Worm (Caenorhabditis elegans) whole organism, L4 larva: Measurements from ENCODE around the gene C07D8.5.

Experiments used
- F44E2.7 ChIP-seq: fragments of 200-800 bp; sonication (Bioruptor generic); IDR thresholded peaks from 2 replicates; pipeline ENCODE4 v2.1.2; 2022; ENCODE audit warnings: missing genetic modification characterization, missing compliant biosample characterization
- R02D3.7 ChIP-seq: fragments of 150-350 bp; sonication (generic microtip); optimal IDR thresholded peaks from 3 replicates; lab custom pipeline; 2014; ENCODE audit warnings: missing biosample characterization, missing genetic modification characterization
- T20F7.1 ChIP-seq: fragments of 200-800 bp; sonication (Bioruptor generic); optimal IDR thresholded peaks from 2 replicates; lab custom pipeline; 2018; ENCODE audit warnings: mild to moderate bottlenecking, missing genetic modification characterization, missing compliant biosample characterization
- T26A8.4 ChIP-seq: fragments of 200-800 bp; sonication (Bioruptor generic); IDR thresholded peaks from 2 replicates; pipeline ENCODE4 v1.3.6; 2022; ENCODE audit warnings: missing genetic modification characterization, missing compliant biosample characterization
- Y105C5A.15 ChIP-seq: fragments of 200-800 bp; sonication (Bioruptor generic); IDR thresholded peaks from 2 replicates; pipeline ENCODE4 v1.3.6; 2022; ENCODE audit warnings: missing genetic modification characterization, missing compliant biosample characterization
- Y48G9A.11 ChIP-seq: fragments of 200-800 bp; sonication (Bioruptor generic); IDR thresholded peaks from 2 replicates; pipeline ENCODE4 v1.3.6; 2022; ENCODE audit warnings: missing genetic modification reagents, missing genetic modification characterization, missing compliant biosample characterization
- Y5F2A.4 ChIP-seq: fragments of 200-800 bp; sonication (Bioruptor generic); optimal IDR thresholded peaks from 2 replicates; lab custom pipeline; 2018; ENCODE audit warnings: mild to moderate bottlenecking, missing genetic modification characterization, missing compliant biosample characterization
- ZK337.2 ChIP-seq: fragments of 200-800 bp; sonication (Bioruptor generic); IDR thresholded peaks from 2 replicates; pipeline ENCODE4 v1.3.6; 2022; ENCODE audit warnings: missing genetic modification reagents, missing genetic modification characterization, missing compliant biosample characterization
- ama-1 ChIP-seq: fragments of 150-350 bp; optimal IDR thresholded peaks from 2 replicates; lab custom pipeline; 2014; ENCODE audit warnings: inconsistent platforms, mixed read lengths
- arid-1 ChIP-seq: fragments of 200-800 bp; sonication (Bioruptor generic); conservative IDR thresholded peaks from 2 replicates; pipeline ENCODE4 v1.3.6; 2022; ENCODE audit warnings: missing genetic modification reagents, missing genetic modification characterization, missing compliant biosample characterization
- ceh-32 ChIP-seq: sonication (generic microtip); optimal IDR thresholded peaks from 2 replicates; lab custom pipeline; 2016; ENCODE audit warnings: mild to moderate bottlenecking, missing genetic modification characterization, missing compliant biosample characterization; ENCODE audit not compliant: poor library complexity
- ces-1 ChIP-seq: fragments of 150-350 bp; sonication (generic microtip); optimal IDR thresholded peaks from 4 replicates; lab custom pipeline; 2014; ENCODE audit warnings: missing biosample characterization, missing genetic modification reagents, missing genetic modification characterization
- daf-16 ChIP-seq, 3 experiments: sonication (generic microtip); optimal IDR thresholded peaks; 2 replicates each; lab custom pipeline; 2016 to 2017; ENCODE audit warnings: missing genetic modification characterization in 3 of 3, missing genetic modification reagents in 3 of 3, mild to moderate bottlenecking in 2 of 3, missing compliant biosample characterization in 2 of 3, missing biosample characterization in 1 of 3, moderate library complexity in 1 of 3
- daf-8 ChIP-seq: fragments of 200-800 bp; sonication (Bioruptor generic); IDR thresholded peaks from 2 replicates; pipeline ENCODE4 v1.3.6; 2022; ENCODE audit warnings: missing genetic modification characterization, missing compliant biosample characterization
- dmd-9 ChIP-seq: fragments of 200-800 bp; sonication (Bioruptor generic); IDR thresholded peaks from 2 replicates; pipeline ENCODE4 v1.3.6; 2022; ENCODE audit warnings: missing genetic modification reagents, missing genetic modification characterization, missing compliant biosample characterization
- egl-27 ChIP-seq: sonication (generic microtip); optimal IDR thresholded peaks from 3 replicates; lab custom pipeline; 2017; ENCODE audit warnings: missing biosample characterization, missing genetic modification reagents, missing genetic modification characterization
- fkh-10 ChIP-seq: fragments of 150-350 bp; optimal IDR thresholded peaks from 2 replicates; lab custom pipeline; 2014; ENCODE audit warnings: missing biosample characterization, missing genetic modification reagents, missing genetic modification characterization
- fos-1 ChIP-seq: fragments of 150-350 bp; optimal IDR thresholded peaks from 2 replicates; lab custom pipeline; 2014; ENCODE audit warnings: missing biosample characterization, missing genetic modification characterization
- lin-1 ChIP-seq: fragments of 200-800 bp; sonication (Bioruptor generic); IDR thresholded peaks from 2 replicates; pipeline ENCODE4 v1.3.6; 2022; ENCODE audit warnings: missing genetic modification reagents, missing genetic modification characterization, missing compliant biosample characterization
- lin-13 ChIP-seq: fragments of 150-350 bp; optimal IDR thresholded peaks from 2 replicates; lab custom pipeline; 2014; ENCODE audit warnings: missing biosample characterization, missing genetic modification reagents, missing genetic modification characterization
- lin-15B ChIP-seq: fragments of 150-350 bp; sonication (generic microtip); optimal IDR thresholded peaks from 3 replicates; lab custom pipeline; 2014; ENCODE audit warnings: missing biosample characterization, missing genetic modification characterization
- lin-29 ChIP-seq: fragments of 200-800 bp; sonication (Bioruptor generic); IDR thresholded peaks from 2 replicates; pipeline ENCODE4 v1.3.6; 2022; ENCODE audit warnings: missing genetic modification reagents, missing genetic modification characterization, missing compliant biosample characterization
- lin-38 ChIP-seq: fragments of 200-800 bp; sonication (Bioruptor generic); IDR thresholded peaks from 2 replicates; pipeline ENCODE4 v1.3.6; 2022; ENCODE audit warnings: missing genetic modification reagents, missing genetic modification characterization, missing compliant biosample characterization
- lin-39 ChIP-seq: fragments of 150-350 bp; optimal IDR thresholded peaks from 2 replicates; lab custom pipeline; 2014; ENCODE audit warnings: missing biosample characterization, missing genetic modification reagents, missing genetic modification characterization
- lsy-2 ChIP-seq, 2 experiments: fragments of 150-350 bp in 1 of 2; sonication (generic microtip) in 1 of 2; optimal IDR thresholded peaks; 2 replicates each; lab custom pipeline; 2014 to 2017; ENCODE audit warnings: missing biosample characterization in 2 of 2, missing genetic modification characterization in 2 of 2
- madf-5 ChIP-seq, 2 experiments: fragments of 200-800 bp; sonication (Bioruptor generic); IDR thresholded peaks; 2 replicates each; pipeline ENCODE4 v1.3.6; 2022; ENCODE audit warnings: missing compliant biosample characterization in 2 of 2, missing genetic modification characterization in 2 of 2
- mes-2 ChIP-seq: sonication (generic microtip); optimal IDR thresholded peaks from 2 replicates; lab custom pipeline; 2016; ENCODE audit warnings: missing genotype, mild to moderate bottlenecking, missing genetic modification characterization, missing compliant biosample characterization; ENCODE audit not compliant: poor library complexity, severe bottlenecking
- mxl-3 ChIP-seq: fragments of 200-800 bp; sonication (Bioruptor generic); optimal IDR thresholded peaks from 2 replicates; lab custom pipeline; 2018; ENCODE audit warnings: mild to moderate bottlenecking, missing genetic modification characterization, missing compliant biosample characterization
- nhr-10 ChIP-seq: fragments of 150-350 bp; optimal IDR thresholded peaks from 2 replicates; lab custom pipeline; 2014; ENCODE audit warnings: missing biosample characterization, missing genetic modification characterization
- nhr-237 ChIP-seq: sonication (generic microtip); optimal IDR thresholded peaks from 2 replicates; lab custom pipeline; 2017; ENCODE audit warnings: missing biosample characterization, missing genetic modification characterization
- nhr-25 ChIP-seq: sonication (generic microtip); optimal IDR thresholded peaks from 2 replicates; lab custom pipeline; 2017; ENCODE audit warnings: missing genetic modification characterization, mild to moderate bottlenecking, missing compliant biosample characterization, antibody characterized with exemption, moderate library complexity, borderline replicate concordance; ENCODE audit not compliant: insufficient read depth
- nhr-28 ChIP-seq: fragments of 150-350 bp; optimal IDR thresholded peaks from 2 replicates; lab custom pipeline; 2014; ENCODE audit warnings: missing biosample characterization, missing genetic modification characterization
- nhr-41 ChIP-seq: fragments of 200-800 bp; sonication (Bioruptor generic); IDR thresholded peaks from 2 replicates; pipeline ENCODE4 v1.3.6; 2022; ENCODE audit warnings: missing genetic modification reagents, missing genetic modification characterization, missing compliant biosample characterization
- nhr-42 ChIP-seq: fragments of 200-800 bp; sonication (Bioruptor generic); IDR thresholded peaks from 2 replicates; pipeline ENCODE4 v1.3.6; 2022; ENCODE audit warnings: missing genetic modification characterization, missing compliant biosample characterization
- nhr-48 ChIP-seq: sonication (generic microtip); optimal IDR thresholded peaks from 2 replicates; lab custom pipeline; 2016; ENCODE audit warnings: mild to moderate bottlenecking, missing genetic modification characterization, missing compliant biosample characterization
- nhr-76 ChIP-seq: fragments of 150-350 bp; optimal IDR thresholded peaks from 2 replicates; lab custom pipeline; 2014; ENCODE audit warnings: missing biosample characterization, missing genetic modification characterization
- saeg-2 ChIP-seq: fragments of 200-800 bp; sonication (Bioruptor generic); IDR thresholded peaks from 2 replicates; pipeline ENCODE4 v1.3.6; 2022; ENCODE audit warnings: missing genetic modification reagents, missing genetic modification characterization, missing compliant biosample characterization
- spr-1 ChIP-seq: sonication (generic microtip); optimal IDR thresholded peaks from 2 replicates; lab custom pipeline; 2016; ENCODE audit warnings: mild to moderate bottlenecking, missing genetic modification characterization, missing compliant biosample characterization
- spr-3 ChIP-seq: fragments of 200-800 bp; sonication (Bioruptor generic); optimal IDR thresholded peaks from 2 replicates; lab custom pipeline; 2018; ENCODE audit warnings: mild to moderate bottlenecking, missing genetic modification characterization, missing compliant biosample characterization
- tag-97 ChIP-seq: fragments of 200-800 bp; sonication (Bioruptor generic); IDR thresholded peaks from 2 replicates; pipeline ENCODE4 v1.3.6; 2022; ENCODE audit warnings: missing genetic modification characterization, missing compliant biosample characterization
- unc-39 ChIP-seq: sonication (generic microtip); optimal IDR thresholded peaks from 2 replicates; lab custom pipeline; 2017; ENCODE audit warnings: missing biosample characterization, missing genetic modification characterization
- unc-62 ChIP-seq, 3 experiments: fragments of 150-350 bp in 1 of 3; sonication (generic microtip); optimal IDR thresholded peaks in 2 of 3; peaks in 1 of 3; 1 replicate in 1 of 3; 2 replicates in 2 of 3; lab custom pipeline; 2014 to 2017; ENCODE audit warnings: missing biosample characterization in 3 of 3, missing genetic modification characterization in 3 of 3, missing genetic modification reagents in 3 of 3, missing genotype in 1 of 3
- vab-7 ChIP-seq: fragments of 200-800 bp; sonication (Bioruptor generic); IDR thresholded peaks from 2 replicates; pipeline ENCODE4 v1.3.6; 2022; ENCODE audit warnings: missing genetic modification reagents, missing genetic modification characterization, missing compliant biosample characterization
- zfp-2 ChIP-seq: sonication (generic microtip); optimal IDR thresholded peaks from 2 replicates; lab custom pipeline; 2016; ENCODE audit warnings: mild to moderate bottlenecking, missing genetic modification characterization, missing compliant biosample characterization
- zfp-3 ChIP-seq: fragments of 200-800 bp; sonication (Bioruptor generic); conservative IDR thresholded peaks from 2 replicates; pipeline ENCODE4 v1.3.6; 2022; ENCODE audit warnings: missing genetic modification reagents, missing genetic modification characterization, missing compliant biosample characterization
- ztf-11 ChIP-seq: fragments of 150-350 bp; optimal IDR thresholded peaks from 2 replicates; lab custom pipeline; 2014; ENCODE audit warnings: missing biosample characterization, missing genetic modification characterization
- ztf-7 ChIP-seq: fragments of 150-350 bp; optimal IDR thresholded peaks from 2 replicates; lab custom pipeline; 2014; ENCODE audit warnings: missing biosample characterization, missing genetic modification characterization

The C07D8.5 gene

ce11 chrX:7371945-7372344, 28.1 kb downstream of the C07D8.5 start:
- TF ChIP-seq mes-2 (tag; lab: Kevin White, UChicago) (no peak), lin-38 (no peak), arid-1 (GFP tag; lab: Robert Waterston, UW) (no peak), tag-97 (GFP tag; lab: Robert Waterston, UW) (no peak), fkh-10 (no peak), lsy-2 (tag; optimal IDR thresholded peaks at IDR 0.05; lab: Kevin White, UChicago) (no peak), lin-39 (tag; lab: Kevin White, UChicago) (no peak), lin-15B (tag; lab: Kevin White, UChicago) (no peak)

- TF ChIP-seq zfp-3 (no peak), ces-1 (peak; percentile 53), saeg-2 (no peak), spr-1 (no peak), ztf-11 (tag; lab: Kevin White, UChicago) (no peak), nhr-28 (tag; lab: Kevin White, UChicago) (no peak), fos-1 (tag; lab: Kevin White, UChicago) (no peak)
These were observed 33.1 kb downstream of the C07D8.5 start, which contains the start of gene npr-8 for ce11 chrX:7376941-7377340. Gene npr-8 (plus strand): TSS chrX:7377302.

- TF ChIP-seq ztf-11 (tag; lab: Kevin White, UChicago) (no peak), nhr-10 (tag; lab: Kevin White, UChicago) (no peak), Y48G9A.11 (no peak), fos-1 (tag; lab: Kevin White, UChicago) (no peak), unc-39 (tag; lab: Kevin White, UChicago) (no peak), ZK337.2 (GFP tag; lab: Robert Waterston, UW) (no peak), ceh-32 (no peak), vab-7 (GFP tag; lab: Robert Waterston, UW) (peak; percentile 44; the same call in 1 of the 2 replicates), daf-16 (GFP tag; optimal IDR thresholded peaks at IDR 0.05; lab: Kevin White, UChicago) (peak in 1 of 2 experiments; percentile 74), daf-16 (tag; optimal IDR thresholded peaks at IDR 0.05; lab: Kevin White, UChicago) (no peak), nhr-25 (no peak), lin-29 (GFP tag; lab: Robert Waterston, UW) (no peak), tag-97 (GFP tag; lab: Robert Waterston, UW) (no peak), zfp-2 (no peak), T20F7.1 (no peak), lin-15B (tag; lab: Kevin White, UChicago) (no peak), nhr-237 (tag; lab: Kevin White, UChicago) (no peak), Y5F2A.4 (GFP tag; lab: Kevin White, UChicago) (no peak), nhr-76 (tag; lab: Kevin White, UChicago) (no peak), T26A8.4 (no peak), nhr-41 (no peak), daf-8 (no peak), ama-1 (lab: Kevin White, UChicago) (no peak), Y105C5A.15 (GFP tag; lab: Robert Waterston, UW) (no peak), nhr-48 (tag; lab: Kevin White, UChicago) (no peak), dmd-9 (no peak), saeg-2 (no peak), ztf-7 (tag; lab: Kevin White, UChicago) (no peak), nhr-28 (tag; lab: Kevin White, UChicago) (no peak), lin-13 (GFP tag; lab: Kevin White, UChicago) (no peak), zfp-3 (no peak), spr-3 (no peak), R02D3.7 (tag; lab: Kevin White, UChicago) (no peak), F44E2.7 (no peak), madf-5 (GFP tag; IDR thresholded peaks at IDR 0.05; lab: Robert Waterston, UW) (0 out of 4 replicates have a peak, but pooled peaks of 1 of the 2 experiments have one; percentile 46), egl-27 (tag; lab: Kevin White, UChicago) (no peak), nhr-42 (GFP tag; lab: Robert Waterston, UW) (no peak), mxl-3 (GFP tag; lab: Kevin White, UChicago) (peak; percentile 1), lin-1 (GFP tag; lab: Robert Waterston, UW) (0 out of 2 replicates have a peak, but pooled peaks have one; percentile 37), unc-62 (GFP tag; optimal IDR thresholded peaks at IDR 0.05 in 1 of 2; lab: Kevin White, UChicago) (no peak), unc-62 (tag; optimal IDR thresholded peaks at IDR 0.05; lab: Kevin White, UChicago) (no peak)
These were observed 34.8 kb downstream of the C07D8.5 start for ce11 chrX:7378608-7379007.
